Worm (Caenorhabditis elegans) whole organism, L3 larva: ENCODE measurements around the gene ZK930.2.

Experiments
- R02D3.7 ChIP-seq: fragments of 150-350 bp; optimal IDR thresholded peaks from 2 replicates; lab custom pipeline; 2014; ENCODE audit warnings: missing biosample characterization, missing genetic modification characterization
- ZK546.5 ChIP-seq: sonication (generic microtip); optimal IDR thresholded peaks from 2 replicates; lab custom pipeline; 2017; ENCODE audit warnings: missing biosample characterization, missing genetic modification characterization
- aly-2 ChIP-seq: fragments of 150-350 bp; optimal IDR thresholded peaks from 2 replicates; lab custom pipeline; 2014; ENCODE audit warnings: missing biosample characterization, missing genetic modification characterization
- ama-1 ChIP-seq: fragments of 150-350 bp; optimal IDR thresholded peaks from 2 replicates; lab custom pipeline; 2018
- ceh-16 ChIP-seq: sonication (generic microtip); optimal IDR thresholded peaks from 2 replicates; lab custom pipeline; 2017; ENCODE audit warnings: missing biosample characterization, missing genetic modification characterization
- ceh-82 ChIP-seq: fragments of 150-350 bp; optimal IDR thresholded peaks from 2 replicates; lab custom pipeline; 2014; ENCODE audit warnings: missing biosample characterization, missing genetic modification characterization
- elt-3 ChIP-seq, 3 experiments: fragments of 150-350 bp in 1 of 3; sonication (generic microtip) in 2 of 3; optimal IDR thresholded peaks; 2 replicates in 2 of 3; 4 replicates in 1 of 3; lab custom pipeline; 2014 to 2017; ENCODE audit warnings: missing biosample characterization in 3 of 3, missing genetic modification characterization in 3 of 3
- eor-1 ChIP-seq, 2 experiments: fragments of 150-350 bp; optimal IDR thresholded peaks; 2 replicates each; lab custom pipeline; 2014 to 2018; ENCODE audit warnings: missing biosample characterization in 2 of 2, missing genetic modification characterization in 2 of 2
- fkh-10 ChIP-seq: sonication (generic microtip); optimal IDR thresholded peaks from 2 replicates; lab custom pipeline; 2017; ENCODE audit warnings: missing biosample characterization, missing genetic modification reagents, missing genetic modification characterization
- fkh-2 ChIP-seq: fragments of 150-350 bp; optimal IDR thresholded peaks from 2 replicates; lab custom pipeline; 2014; ENCODE audit warnings: missing biosample characterization, missing genetic modification reagents, missing genetic modification characterization
- hmg-11 ChIP-seq: sonication (generic microtip); optimal IDR thresholded peaks from 2 replicates; lab custom pipeline; 2016; ENCODE audit warnings: missing genetic modification characterization, missing compliant biosample characterization
- jun-1 ChIP-seq: fragments of 150-350 bp; optimal IDR thresholded peaks from 2 replicates; lab custom pipeline; 2014; ENCODE audit warnings: missing biosample characterization, missing genetic modification reagents, missing genetic modification characterization
- lsy-12 ChIP-seq: sonication (generic microtip); optimal IDR thresholded peaks from 2 replicates; lab custom pipeline; 2016; ENCODE audit warnings: mild to moderate bottlenecking, missing genetic modification characterization, missing compliant biosample characterization
- mdl-1 ChIP-seq: fragments of 150-350 bp; optimal IDR thresholded peaks from 2 replicates; lab custom pipeline; 2014; ENCODE audit warnings: missing biosample characterization, missing genetic modification characterization
- mml-1 ChIP-seq: fragments of 150-350 bp; sonication (generic microtip); optimal IDR thresholded peaks from 3 replicates; lab custom pipeline; 2014; ENCODE audit warnings: missing biosample characterization, missing genetic modification characterization
- nfya-1 ChIP-seq: sonication (generic microtip); optimal IDR thresholded peaks from 2 replicates; lab custom pipeline; 2017; ENCODE audit warnings: missing genetic modification characterization, mild to moderate bottlenecking, missing compliant biosample characterization, antibody characterized with exemption, moderate library complexity; ENCODE audit not compliant: insufficient read depth
- nhr-12 ChIP-seq: fragments of 150-350 bp; optimal IDR thresholded peaks from 2 replicates; lab custom pipeline; 2014; ENCODE audit warnings: missing biosample characterization, missing genetic modification characterization
- nhr-23 ChIP-seq: fragments of 150-350 bp; optimal IDR thresholded peaks from 2 replicates; lab custom pipeline; 2014; ENCODE audit warnings: missing biosample characterization, missing genetic modification reagents, missing genetic modification characterization
- nhr-25 ChIP-seq: sonication (generic microtip); optimal IDR thresholded peaks from 2 replicates; lab custom pipeline; 2017; ENCODE audit warnings: missing biosample characterization, missing genetic modification characterization
- nhr-43 ChIP-seq: sonication (generic microtip); optimal IDR thresholded peaks from 2 replicates; lab custom pipeline; 2016; ENCODE audit warnings: mild to moderate bottlenecking, missing genetic modification characterization, missing compliant biosample characterization; ENCODE audit not compliant: poor library complexity, severe bottlenecking
- nhr-67 ChIP-seq: fragments of 150-350 bp; optimal IDR thresholded peaks from 2 replicates; lab custom pipeline; 2014; ENCODE audit warnings: missing biosample characterization, missing genetic modification characterization
- nhr-77 ChIP-seq: fragments of 150-350 bp; optimal IDR thresholded peaks from 2 replicates; lab custom pipeline; 2014; ENCODE audit warnings: missing biosample characterization, missing genetic modification characterization
- pqm-1 ChIP-seq: fragments of 150-350 bp; optimal IDR thresholded peaks from 2 replicates; lab custom pipeline; 2017; ENCODE audit warnings: missing biosample characterization, missing genetic modification characterization, inconsistent platforms
- skn-1 ChIP-seq: fragments of 150-350 bp; optimal IDR thresholded peaks from 2 replicates; lab custom pipeline; 2014; ENCODE audit warnings: missing biosample characterization, missing genetic modification characterization
- snpc-4 ChIP-seq: fragments of 150-350 bp; optimal IDR thresholded peaks from 2 replicates; lab custom pipeline; 2014; ENCODE audit warnings: missing biosample characterization, missing genetic modification characterization
- unc-39 ChIP-seq: sonication (generic microtip); optimal IDR thresholded peaks from 4 replicates; lab custom pipeline; 2017; ENCODE audit warnings: missing biosample characterization, missing genetic modification characterization
- unc-62 ChIP-seq: fragments of 150-350 bp; sonication (generic microtip); optimal IDR thresholded peaks from 4 replicates; lab custom pipeline; 2014; ENCODE audit warnings: missing biosample characterization, missing genetic modification reagents, missing genetic modification characterization

The ZK930.2 gene

DNA sequence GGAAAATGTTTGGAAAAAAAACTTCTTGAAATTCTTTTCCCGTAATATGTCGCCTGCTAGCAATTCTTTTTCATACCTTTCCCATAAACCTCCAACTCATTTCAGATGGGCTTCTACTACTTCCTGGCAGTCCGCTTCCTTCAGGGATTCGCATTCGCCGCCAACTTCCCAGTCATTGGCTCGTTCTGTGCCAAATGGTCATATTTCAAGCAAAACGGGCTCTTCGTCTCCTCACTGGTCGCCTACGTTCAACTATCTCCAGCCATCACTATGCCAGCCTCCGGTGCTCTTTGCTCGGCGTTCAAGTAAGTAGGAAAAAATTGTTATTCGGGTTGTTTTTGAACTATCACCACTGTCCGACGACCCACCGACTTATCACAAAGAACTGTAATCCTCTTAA is 49.2 kb downstream of the ZK930.2 start:
- peak; percentile 93 for TF ChIP-seq ama-1
- TF ChIP-seq nhr-67, result no peak
- peak; percentile 5 for TF ChIP-seq nhr-43
- TF ChIP-seq, all 47 proteins: peak for 2

ce11 chrII:11843441-11843840 is 49.8 kb downstream of the ZK930.2 start:
- no peak for TF ChIP-seq pqm-1 (tag; lab: Kevin White, UChicago)
- no peak for TF ChIP-seq fkh-10 (GFP tag; lab: Kevin White, UChicago)
- TF ChIP-seq nhr-25 (tag; lab: Kevin White, UChicago), result peak; percentile 12
- no peak for TF ChIP-seq ceh-16 (tag; lab: Kevin White, UChicago)
- peak in 1 of 3 experiments; percentile 24 for TF ChIP-seq elt-3 (tag; optimal IDR thresholded peaks at IDR 0.05; lab: Kevin White, UChicago)
- no peak for TF ChIP-seq skn-1
- TF ChIP-seq nhr-12, result no peak
- no peak for TF ChIP-seq unc-62
- TF ChIP-seq eor-1 (tag; optimal IDR thresholded peaks at IDR 0.05; lab: Kevin White, UChicago), result no peak
- no peak for TF ChIP-seq nhr-43
- peak; percentile 48 for TF ChIP-seq nhr-23 (tag; lab: Kevin White, UChicago)
- TF ChIP-seq nfya-1 (tag; lab: Kevin White, UChicago), result no peak
- no peak for TF ChIP-seq mml-1 (tag; lab: Kevin White, UChicago)
- TF ChIP-seq unc-39 (tag; lab: Kevin White, UChicago), result no peak
- no peak for TF ChIP-seq lsy-12 (tag; lab: Kevin White, UChicago)
- peak; percentile 21 for TF ChIP-seq ama-1
- TF ChIP-seq ceh-82 (tag; lab: Kevin White, UChicago), result no peak
- no peak for TF ChIP-seq fkh-2
- TF ChIP-seq jun-1 (tag; lab: Kevin White, UChicago), result no peak
- TF ChIP-seq nhr-77 (tag; lab: Kevin White, UChicago), result no peak
- no peak for TF ChIP-seq ZK546.5
- TF ChIP-seq aly-2 (tag; lab: Kevin White, UChicago), result no peak

- TF ChIP-seq nhr-25 (tag; lab: Kevin White, UChicago) (no peak), snpc-4 (tag; lab: Kevin White, UChicago) (no peak), ama-1 (peak; percentile 33)
Observed at ce11 chrII:11842766-11843165, 50.5 kb downstream of the ZK930.2 start.

ce11 chrII:11842317-11842716 is 50.9 kb downstream of the ZK930.2 start, which contains the start of gene T27D12.1:
Gene T27D12.1, plus strand, starts transcription at chrII:11842617.
- TF ChIP-seq ceh-82 (tag; lab: Kevin White, UChicago) (no peak), nhr-43 (peak; percentile 9)
- TF ChIP-seq, all 47 proteins: peak for 1

ce11 chrII:11841653-11842052 is 51.6 kb downstream of the ZK930.2 start:
- peak; percentile 29 for TF ChIP-seq nhr-43
- peak; percentile 67 for TF ChIP-seq snpc-4 (tag; lab: Kevin White, UChicago)
- no peak for TF ChIP-seq R02D3.7
- TF ChIP-seq hmg-11 (tag; lab: Kevin White, UChicago), result no peak
- no peak for TF ChIP-seq mdl-1 (tag; lab: Kevin White, UChicago)
- TF ChIP-seq nhr-25 (tag; lab: Kevin White, UChicago), result peak; percentile 40
- peak; percentile 26 for TF ChIP-seq nhr-23 (tag; lab: Kevin White, UChicago)
